Worm (Caenorhabditis elegans): ENCODE measurements around the gene grl-26.

grl-26 gene

ce11 chrIV:320380-320779 is 2.2 kb downstream of the grl-26 start, which contains the start of gene dsc-4:
dsc-4 (minus strand) TSS chrIV:320544.
- TF ChIP-seq chd-7 (tag; optimal IDR thresholded peaks at IDR 0.05): no peak
- peak; percentile 1 for TF ChIP-seq nhr-80 (tag; optimal IDR thresholded peaks at IDR 0.05)
- TF ChIP-seq die-1 (tag; optimal IDR thresholded peaks at IDR 0.05): no peak

ce11 chrIV:319654-320053 is 3.0 kb downstream of the grl-26 start:
- TF ChIP-seq cebp-2 (GFP tag; IDR thresholded peaks at IDR 0.05) (no peak), snpc-1.3 (tag; optimal IDR thresholded peaks at IDR 0.05; ENCODE audit: insufficient read depth) (no peak), F49E8.2 (tag; optimal IDR thresholded peaks at IDR 0.05; ENCODE audit: insufficient read depth) (no peak), nhr-27 (tag; optimal IDR thresholded peaks at IDR 0.05) (no peak), dpl-1 (GFP tag; optimal IDR thresholded peaks at IDR 0.05) (no peak), Y67H2A.10 (GFP tag; conservative IDR thresholded peaks at IDR 0.05) (no peak), F57C9.4 (tag; optimal IDR thresholded peaks at IDR 0.05) (no peak), lir-1 (GFP tag; conservative IDR thresholded peaks at IDR 0.05) (no peak), nhr-90 (tag; optimal IDR thresholded peaks at IDR 0.05) (no peak), egrh-3 (GFP tag; IDR thresholded peaks at IDR 0.05) (no peak), rec-8 (tag; optimal IDR thresholded peaks at IDR 0.05) (no peak), lag-1 (GFP tag; IDR thresholded peaks at IDR 0.05) (no peak), hmg-1.2 (GFP tag; IDR thresholded peaks at IDR 0.05) (no peak), attf-5 (GFP tag; optimal IDR thresholded peaks at IDR 0.05) (no peak), akir-1 (GFP tag; optimal IDR thresholded peaks at IDR 0.05) (no peak), madf-8 (GFP tag; conservative IDR thresholded peaks at IDR 0.05) (no peak), tbp1 (GFP tag; optimal IDR thresholded peaks at IDR 0.05) (no peak), F57A8.1 (GFP tag; optimal IDR thresholded peaks at IDR 0.05) (no peak), attf-3 (GFP tag; conservative IDR thresholded peaks at IDR 0.05) (no peak), F33H1.4 (GFP tag; IDR thresholded peaks at IDR 0.05) (no peak)

ce11 chrIV:314475-314874 is 8.1 kb downstream of the grl-26 start:
- TF ChIP-seq mes-4 (tag; optimal IDR thresholded peaks at IDR 0.05) (no peak), tbx-9 (tag; optimal IDR thresholded peaks at IDR 0.05; ENCODE audit: borderline replicate concordance) (no peak), xnd-1 (tag; optimal IDR thresholded peaks at IDR 0.05) (no peak), bed-2 (GFP tag; IDR thresholded peaks at IDR 0.05) (no peak), pbrm-1 (GFP tag; IDR thresholded peaks at IDR 0.05) (no peak), atf-7 (tag; optimal IDR thresholded peaks at IDR 0.05) (no peak)

ce11 chrIV:313615-314014 is 9.0 kb downstream of the grl-26 start, which contains the start of gene snai-1:
snai-1 (minus strand) TSS chrIV:313715.
- TF ChIP-seq egl-44 (GFP tag; IDR thresholded peaks at IDR 0.05): no peak
- TF ChIP-seq T26A5.8 (tag; optimal IDR thresholded peaks at IDR 0.05): no peak
- TF ChIP-seq ceh-40 (GFP tag; IDR thresholded peaks at IDR 0.05): no peak
- TF ChIP-seq akir-1 (GFP tag; optimal IDR thresholded peaks at IDR 0.05): no peak
- no peak for TF ChIP-seq chd-7 (tag; optimal IDR thresholded peaks at IDR 0.05)
- TF ChIP-seq tlf-1 (GFP tag; optimal IDR thresholded peaks at IDR 0.05): no peak
- TF ChIP-seq tbp1 (GFP tag; optimal IDR thresholded peaks at IDR 0.05): no peak
- TF ChIP-seq F57C9.4 (tag; optimal IDR thresholded peaks at IDR 0.05): no peak
- no peak for TF ChIP-seq Y53F4B.3 (GFP tag; IDR thresholded peaks at IDR 0.05)
- no peak for TF ChIP-seq mes-4 (tag; optimal IDR thresholded peaks at IDR 0.05)
- no peak for TF ChIP-seq F55B11.4 (tag; optimal IDR thresholded peaks at IDR 0.05; ENCODE audit: borderline replicate concordance, insufficient read depth)
- TF ChIP-seq ztf-3 (GFP tag; optimal IDR thresholded peaks at IDR 0.05): no peak
- TF ChIP-seq Y67H2A.10 (GFP tag; conservative IDR thresholded peaks at IDR 0.05): no peak
- TF ChIP-seq rcor-1 (GFP tag; IDR thresholded peaks at IDR 0.05): no peak
- TF ChIP-seq Y95B8A.8 (GFP tag; IDR thresholded peaks at IDR 0.05): no peak
- no peak for TF ChIP-seq madf-10 (tag; optimal IDR thresholded peaks at IDR 0.05)
- TF ChIP-seq lin-35 (GFP tag; optimal IDR thresholded peaks at IDR 0.05): no peak
- no peak for TF ChIP-seq pha-4 (tag; optimal IDR thresholded peaks at IDR 0.05)
- TF ChIP-seq ztf-22 (GFP tag; optimal IDR thresholded peaks at IDR 0.05): no peak

Measured in whole organism, young adult.